Fruit fly (Drosophila melanogaster): ENCODE data around the gene CG7044.

Gene CG7044

DNA sequence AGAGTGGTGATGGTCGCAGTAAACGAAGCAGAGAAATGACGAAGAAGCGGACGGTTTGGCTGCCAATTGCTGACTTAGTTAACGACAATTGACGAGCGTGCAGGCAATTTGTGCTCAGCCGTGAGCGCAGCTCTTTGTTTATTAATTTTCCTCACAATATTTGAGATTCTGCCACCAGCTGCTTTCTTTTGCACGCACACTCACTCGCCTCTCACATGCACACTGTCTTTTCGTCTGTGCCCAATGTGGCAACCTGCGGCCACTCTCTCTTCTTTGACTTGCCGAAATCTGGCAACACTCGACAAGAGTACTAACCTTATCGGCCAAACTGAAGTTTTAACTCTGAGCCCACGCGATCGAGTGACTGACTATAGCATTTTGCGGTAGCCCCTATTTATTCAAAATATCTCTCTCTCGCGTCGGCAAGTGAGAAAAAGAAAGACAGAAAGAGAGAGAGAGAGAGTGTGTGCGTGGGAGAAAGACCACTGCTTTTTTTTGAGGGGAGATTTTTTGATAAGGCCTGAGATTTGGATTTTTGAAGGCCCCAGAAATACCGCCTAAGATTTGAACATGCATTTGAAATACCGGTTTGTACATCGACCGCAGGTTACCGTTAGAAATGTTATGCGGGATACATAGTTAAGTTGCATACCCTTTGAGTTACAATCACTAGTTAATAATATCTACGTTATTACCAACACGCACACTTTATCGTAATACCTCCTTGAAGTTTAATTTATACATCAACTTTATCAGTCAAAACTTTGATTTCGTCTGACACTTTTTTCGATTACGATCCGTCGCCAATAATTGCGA lies 40.9 kb downstream of the CG7044 start, which contains the start of gene Mvl:
Gene Mvl (minus strand): TSS at position 371 of the 816 bp plus-strand sequence.
- peak; percentile 21 for TF ChIP-seq noc (tag; optimal IDR thresholded peaks at IDR 0.05)

DNA sequence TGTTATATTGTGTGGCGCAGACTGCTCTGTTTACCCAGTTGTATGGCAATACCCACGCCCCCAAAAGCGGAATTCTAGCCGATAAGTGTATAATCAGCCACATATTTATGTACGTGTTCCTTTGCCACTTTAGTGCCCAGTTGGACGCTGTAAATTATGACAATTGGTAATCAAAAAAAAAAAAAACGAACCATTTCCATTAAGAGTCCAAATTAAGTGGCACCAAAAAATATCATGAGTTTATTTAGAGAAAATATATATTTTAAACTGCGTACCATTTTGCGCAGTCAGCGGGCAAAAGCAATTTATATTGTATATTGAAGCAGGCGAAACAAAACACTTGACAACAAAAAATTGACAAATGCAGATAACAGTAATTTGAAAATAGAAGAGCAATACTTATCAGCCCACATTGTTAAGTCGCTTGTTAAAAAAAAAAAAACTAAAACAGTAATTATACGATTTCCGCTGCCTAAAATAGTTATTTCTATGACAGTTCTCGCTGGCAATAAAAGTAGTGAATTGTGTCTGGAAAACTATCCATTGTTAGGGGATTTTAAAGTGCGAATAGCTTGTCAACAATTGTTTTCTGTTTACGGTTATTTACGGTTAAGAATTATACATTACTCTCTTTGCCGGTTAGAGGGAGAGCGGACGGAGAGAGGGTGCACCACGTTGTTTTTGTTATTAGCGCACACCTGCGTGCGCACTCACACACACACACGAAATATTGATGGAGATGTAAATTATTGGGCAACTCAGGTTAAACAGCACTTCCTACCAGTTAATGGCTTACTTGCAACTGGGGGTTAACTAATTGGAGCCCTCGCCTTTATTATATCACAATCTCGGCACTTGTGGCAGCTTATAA lies 41.8 kb downstream of the CG7044 start:
- no peak for TF ChIP-seq noc (tag; optimal IDR thresholded peaks at IDR 0.05)

DNA sequence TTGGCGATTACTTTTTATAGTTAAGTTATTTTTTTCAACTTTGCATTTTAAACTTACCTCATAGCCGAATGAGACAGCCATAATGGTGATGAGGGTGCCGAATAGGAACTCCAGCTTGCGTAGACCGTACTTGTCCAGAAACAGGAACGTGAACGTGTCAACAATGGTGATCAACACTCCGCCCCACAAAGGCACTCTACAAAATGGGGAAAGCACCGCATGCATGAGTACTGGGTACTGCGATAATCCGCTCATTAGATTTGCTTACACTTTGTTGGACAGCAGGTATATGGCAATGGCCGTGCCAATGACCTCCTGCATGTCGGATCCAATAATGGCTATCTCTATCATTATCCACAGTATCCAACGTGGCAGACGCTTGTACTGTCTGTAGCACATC lies 44.0 kb downstream of the CG7044 start:
- no peak for TF ChIP-seq noc (tag; optimal IDR thresholded peaks at IDR 0.05)

- no peak for TF ChIP-seq noc (tag; optimal IDR thresholded peaks at IDR 0.05)
Measured at dm6 chr3R:21050875-21051274, 50.6 kb downstream of the CG7044 start, which contains the start of gene Jhbp15. Gene Jhbp15 (minus strand): TSS chr3R:21050975.

DNA sequence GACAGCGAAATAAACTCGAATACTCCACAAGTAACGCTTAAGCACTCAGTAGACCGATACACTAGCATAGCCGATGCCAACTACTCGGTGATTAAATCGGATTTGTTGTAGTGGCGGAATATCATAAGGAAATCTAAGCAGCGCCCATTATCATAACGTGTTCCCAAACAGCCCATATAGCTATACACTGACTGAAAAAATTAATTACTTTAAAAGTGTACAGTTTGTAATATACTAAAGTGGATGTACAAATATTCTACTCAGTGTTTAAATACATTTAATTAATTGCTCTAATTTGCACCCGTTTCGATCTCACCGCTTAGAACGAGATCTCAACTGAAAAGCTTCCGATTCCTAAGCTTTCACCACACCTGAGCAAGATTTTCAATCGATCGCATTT lies 52.8 kb downstream of the CG7044 start, which contains the start of gene CG7079:
Gene CG7079 (minus strand): TSS at position 101 of the 400 bp plus-strand sequence.
- no peak for TF ChIP-seq noc (tag; optimal IDR thresholded peaks at IDR 0.05)

Data from whole organism, larva.